Fruit fly (Drosophila melanogaster) whole organism, embryonic: Measurements from ENCODE around the gene Edg91.

ENCODE experiments used
- Abd-B ChIP-seq: fragments of 200-800 bp; sonication (Bioruptor generic); optimal IDR thresholded peaks from 2 replicates; lab custom pipeline; 2018; ENCODE audit warnings: missing biosample characterization, mild to moderate bottlenecking, missing genetic modification characterization, moderate library complexity
- CG10979 ChIP-seq: fragments of 200-800 bp; sonication (Bioruptor generic); optimal IDR thresholded peaks from 2 replicates; lab custom pipeline; 2018; ENCODE audit warnings: missing biosample characterization, mild to moderate bottlenecking, missing genetic modification characterization, moderate library complexity
- CG12219 ChIP-seq: fragments of 200-800 bp; sonication (Bioruptor generic); optimal IDR thresholded peaks from 3 replicates; lab custom pipeline; 2018; ENCODE audit warnings: missing biosample characterization, mild to moderate bottlenecking, missing genetic modification characterization
- CG13894 ChIP-seq: fragments of 200-800 bp; sonication (Bioruptor generic); optimal IDR thresholded peaks from 3 replicates; lab custom pipeline; 2018; ENCODE audit warnings: missing biosample characterization, mild to moderate bottlenecking, missing genetic modification characterization, moderate library complexity
- CG14441 ChIP-seq: fragments of 200-800 bp; sonication (Bioruptor generic); IDR thresholded peaks from 2 replicates; pipeline ENCODE4 v1.3.6; 2022; ENCODE audit warnings: missing biosample characterization, missing genetic modification characterization
- CG17829 ChIP-seq: fragments of 200-800 bp; optimal IDR thresholded peaks from 2 replicates; lab custom pipeline; 2019; ENCODE audit warnings: missing biosample characterization, mild to moderate bottlenecking, missing genetic modification characterization, moderate library complexity
- CG17912 ChIP-seq: fragments of 200-800 bp; sonication (Bioruptor generic); optimal IDR thresholded peaks from 2 replicates; lab custom pipeline; 2018; ENCODE audit warnings: missing biosample characterization, mild to moderate bottlenecking, missing genetic modification characterization
- CG1832 ChIP-seq: fragments of 200-800 bp; sonication (Bioruptor generic); optimal IDR thresholded peaks from 2 replicates; lab custom pipeline; 2017; ENCODE audit warnings: missing biosample characterization, mild to moderate bottlenecking, missing genetic modification characterization, inconsistent platforms
- CG18599 ChIP-seq: fragments of 200-800 bp; sonication (Bioruptor generic); optimal IDR thresholded peaks from 3 replicates; lab custom pipeline; 2017; ENCODE audit warnings: missing biosample characterization, missing genetic modification characterization, mild to moderate bottlenecking, moderate library complexity, missing genetic modification reagents
- CG2712 ChIP-seq: fragments of 200-800 bp; optimal IDR thresholded peaks from 3 replicates; lab custom pipeline; 2019; ENCODE audit warnings: missing biosample characterization, mild to moderate bottlenecking, missing genetic modification characterization, moderate library complexity
- CG3065 ChIP-seq: fragments of 200-800 bp; sonication (Bioruptor generic); optimal IDR thresholded peaks from 2 replicates; lab custom pipeline; 2016; ENCODE audit warnings: missing biosample characterization, missing genetic modification characterization
- CG4282 ChIP-seq: fragments of 200-800 bp; sonication (Bioruptor generic); optimal IDR thresholded peaks from 2 replicates; lab custom pipeline; 2016; ENCODE audit warnings: missing biosample characterization, missing genetic modification characterization
- CG4424 ChIP-seq: fragments of 200-800 bp; sonication (Bioruptor generic); optimal IDR thresholded peaks from 3 replicates; lab custom pipeline; 2016; ENCODE audit warnings: missing biosample characterization, missing genetic modification characterization
- CG4730 ChIP-seq: fragments of 200-800 bp; sonication (Bioruptor generic); IDR thresholded peaks from 2 replicates; pipeline ENCODE4 v1.3.6; 2022; ENCODE audit warnings: missing biosample characterization, missing genetic modification characterization
- CG7271 ChIP-seq: fragments of 200-800 bp; sonication (Bioruptor generic); optimal IDR thresholded peaks from 2 replicates; lab custom pipeline; 2018; ENCODE audit warnings: missing biosample characterization, mild to moderate bottlenecking, missing genetic modification characterization, moderate library complexity
- CG7372 ChIP-seq: fragments of 200-800 bp; sonication (Bioruptor generic); IDR thresholded peaks from 2 replicates; pipeline ENCODE4 v1.3.6; 2022; ENCODE audit warnings: missing biosample characterization, missing genetic modification characterization
- CG8388 ChIP-seq: fragments of 200-800 bp; sonication (Bioruptor generic); optimal IDR thresholded peaks from 2 replicates; lab custom pipeline; 2019; ENCODE audit warnings: missing biosample characterization, mild to moderate bottlenecking, missing genetic modification characterization, moderate library complexity
- Camta ChIP-seq: fragments of 200-800 bp; sonication (Bioruptor generic); optimal IDR thresholded peaks from 2 replicates; lab custom pipeline; 2016; ENCODE audit warnings: missing biosample characterization, missing genetic modification characterization
- Deaf1 ChIP-seq: fragments of 200-800 bp; optimal IDR thresholded peaks from 3 replicates; lab custom pipeline; 2019; ENCODE audit warnings: missing biosample characterization, mild to moderate bottlenecking, missing genetic modification characterization, moderate library complexity
- Dip2 ChIP-seq: fragments of 200-800 bp; sonication (Bioruptor generic); IDR thresholded peaks from 2 replicates; pipeline ENCODE4 v1.3.6; 2022; ENCODE audit warnings: missing biosample characterization, missing genetic modification characterization
- H2.0 ChIP-seq: fragments of 200-800 bp; sonication (Bioruptor generic); IDR thresholded peaks from 2 replicates; pipeline ENCODE4 v1.3.6; 2022; ENCODE audit warnings: missing biosample characterization, missing genetic modification characterization
- Med ChIP-seq: fragments of 200-800 bp; sonication (Bioruptor generic); peaks from one replicate; lab custom pipeline; 2016; ENCODE audit warnings: missing biosample characterization, missing genetic modification characterization, mild to moderate bottlenecking, inconsistent platforms, moderate library complexity
- Sox102F ChIP-seq: fragments of 200-800 bp; sonication (Bioruptor generic); optimal IDR thresholded peaks from 2 replicates; lab custom pipeline; 2018; ENCODE audit warnings: missing biosample characterization, mild to moderate bottlenecking, missing genetic modification characterization, moderate library complexity
- Xrp1 ChIP-seq: fragments of 200-800 bp; sonication (Bioruptor generic); IDR thresholded peaks from 2 replicates; pipeline ENCODE4 v1.3.6; 2022; ENCODE audit warnings: missing biosample characterization, missing genetic modification characterization
- ase ChIP-seq: fragments of 200-800 bp; sonication (Bioruptor generic); IDR thresholded peaks from 3 replicates; pipeline ENCODE4 v1.3.6; 2022; ENCODE audit warnings: missing biosample characterization, missing genetic modification characterization
- bsh ChIP-seq, 2 experiments: fragments of 200-800 bp; sonication (Bioruptor generic); optimal IDR thresholded peaks; 2 replicates each; lab custom pipeline; 2017 to 2018; ENCODE audit warnings: mild to moderate bottlenecking in 2 of 2, missing biosample characterization in 2 of 2, missing genetic modification characterization in 2 of 2, moderate library complexity in 1 of 2
- crp ChIP-seq, 2 experiments: fragments of 200-800 bp; sonication (Bioruptor generic); optimal IDR thresholded peaks; 2 replicates in 1 of 2; 3 replicates in 1 of 2; lab custom pipeline; 2017; ENCODE audit warnings: missing biosample characterization in 2 of 2, missing genetic modification characterization in 2 of 2, mild to moderate bottlenecking in 1 of 2, moderate library complexity in 1 of 2
- dati ChIP-seq: fragments of 200-800 bp; sonication (Bioruptor generic); IDR thresholded peaks from 2 replicates; pipeline ENCODE4 v1.3.6; 2022; ENCODE audit warnings: missing biosample characterization, missing genetic modification characterization
- dmrt11E ChIP-seq: fragments of 200-800 bp; sonication (Bioruptor generic); optimal IDR thresholded peaks from 3 replicates; lab custom pipeline; 2018; ENCODE audit warnings: missing biosample characterization, mild to moderate bottlenecking, missing genetic modification characterization, moderate library complexity
- dmrt99B ChIP-seq: fragments of 200-800 bp; sonication (Bioruptor generic); optimal IDR thresholded peaks from 2 replicates; lab custom pipeline; 2018; ENCODE audit warnings: missing biosample characterization, mild to moderate bottlenecking, missing genetic modification characterization, moderate library complexity
- eve ChIP-seq, 2 experiments: fragments of >200 bp; optimal IDR thresholded peaks; 2 replicates each; lab custom pipeline; 2017; ENCODE audit warnings: missing biosample characterization in 2 of 2, missing genetic modification characterization in 2 of 2
- fu2 ChIP-seq: fragments of 200-800 bp; sonication (Bioruptor generic); optimal IDR thresholded peaks from 2 replicates; lab custom pipeline; 2016; ENCODE audit warnings: missing biosample characterization, missing genetic modification characterization
- gce ChIP-seq: fragments of 200-800 bp; sonication (Bioruptor generic); IDR thresholded peaks from 3 replicates; pipeline ENCODE4 v1.3.6; 2022; ENCODE audit warnings: missing biosample characterization, missing genetic modification characterization
- gcm ChIP-seq: fragments of 200-800 bp; sonication (Bioruptor generic); optimal IDR thresholded peaks from 2 replicates; lab custom pipeline; 2019; ENCODE audit warnings: missing biosample characterization, mild to moderate bottlenecking, missing genetic modification characterization, moderate library complexity
- gcm2 ChIP-seq: fragments of 200-800 bp; sonication (Bioruptor generic); optimal IDR thresholded peaks from 2 replicates; lab custom pipeline; 2016; ENCODE audit warnings: missing biosample characterization, missing genetic modification characterization
- nom ChIP-seq: fragments of 200-800 bp; sonication (Bioruptor generic); optimal IDR thresholded peaks from 2 replicates; lab custom pipeline; 2017; ENCODE audit warnings: missing biosample characterization, missing genetic modification characterization, mild to moderate bottlenecking, moderate library complexity, missing genetic modification reagents
- pho ChIP-seq: fragments of 200-800 bp; sonication (Bioruptor generic); optimal IDR thresholded peaks from 2 replicates; lab custom pipeline; 2016; ENCODE audit warnings: missing biosample characterization, missing genetic modification characterization
- phol ChIP-seq: fragments of 200-800 bp; sonication (Bioruptor generic); optimal IDR thresholded peaks from 3 replicates; lab custom pipeline; 2018; ENCODE audit warnings: missing biosample characterization, mild to moderate bottlenecking, missing genetic modification characterization, moderate library complexity
- prd ChIP-seq, 3 experiments: fragments of >200 bp in 2 of 3; fragments of 200-800 bp in 1 of 3; sonication (Bioruptor generic) in 1 of 3; optimal IDR thresholded peaks in 2 of 3; IDR thresholded peaks in 1 of 3; 2 replicates in 2 of 3; 3 replicates in 1 of 3; pipeline versions ENCODE4 v1.3.6 to Lab custom; 2017 to 2022; ENCODE audit warnings: missing biosample characterization in 1 of 3, missing genetic modification characterization in 1 of 3
- pros ChIP-seq: fragments of 200-800 bp; sonication (Bioruptor generic); optimal IDR thresholded peaks from 3 replicates; lab custom pipeline; 2019; ENCODE audit warnings: missing biosample characterization, mild to moderate bottlenecking, missing genetic modification characterization, moderate library complexity
- salm ChIP-seq: fragments of 200-800 bp; sonication (Bioruptor generic); optimal IDR thresholded peaks from 2 replicates; lab custom pipeline; 2018; ENCODE audit warnings: missing biosample characterization, mild to moderate bottlenecking, missing genetic modification characterization
- sd ChIP-seq: fragments of 200-800 bp; sonication (Bioruptor generic); optimal IDR thresholded peaks from 3 replicates; lab custom pipeline; 2018; ENCODE audit warnings: missing biosample characterization, mild to moderate bottlenecking, missing genetic modification characterization, moderate library complexity
- sens ChIP-seq: fragments of 200-800 bp; sonication (Bioruptor generic); peaks from one replicate; lab custom pipeline; 2016; ENCODE audit warnings: missing biosample characterization, missing genetic modification characterization
- sens-2 ChIP-seq: fragments of 200-800 bp; sonication (Bioruptor generic); IDR thresholded peaks from 2 replicates; pipeline ENCODE4 v1.3.6; 2022; ENCODE audit warnings: missing biosample characterization, missing genetic modification characterization
- tin ChIP-seq: fragments of 200-800 bp; sonication (Bioruptor generic); optimal IDR thresholded peaks from 3 replicates; lab custom pipeline; 2016; ENCODE audit warnings: missing biosample characterization, missing genetic modification characterization

The Edg91 gene

dm6 chr3R:17564837-17565236 is 46.5 kb downstream of the Edg91 start (continued):
- TF ChIP-seq sens (GFP tag; lab: Kevin White, UChicago) (peak; percentile 76), pros (GFP tag; lab: Kevin White, UChicago) (no peak), phol (tag; lab: Kevin White, UChicago) (peak; percentile 14), dati (GFP tag; lab: Robert Waterston, UW) (no peak), H2.0 (no peak), pho (GFP tag; lab: Kevin White, UChicago) (no peak), CG18599 (no peak), CG14441 (GFP tag; lab: Robert Waterston, UW) (no peak), CG4424 (GFP tag; lab: Kevin White, UChicago) (peak; percentile 13), dmrt11E (tag; lab: Kevin White, UChicago) (peak; percentile 44), ase (GFP tag; lab: Robert Waterston, UW) (no peak), gcm (GFP tag; lab: Kevin White, UChicago) (no peak), Med (GFP tag; lab: Kevin White, UChicago) (no peak), CG2712 (tag; lab: Kevin White, UChicago) (peak; percentile 52), gce (GFP tag; lab: Robert Waterston, UW) (no peak), Dip2 (GFP tag; lab: Robert Waterston, UW) (no peak), Deaf1 (no peak), salm (tag; lab: Kevin White, UChicago) (no peak), Camta (GFP tag; lab: Kevin White, UChicago) (no peak), prd (optimal IDR thresholded peaks at IDR 0.05; lab: Kevin White, UChicago) (no peak), prd (GFP tag; IDR thresholded peaks at IDR 0.05; lab: Robert Waterston, UW) (peak; percentile 49; the same call in 1 of the 3 replicates), CG10979 (tag; lab: Kevin White, UChicago) (peak; percentile 42), CG8388 (GFP tag; lab: Kevin White, UChicago) (no peak), crp (GFP tag; optimal IDR thresholded peaks at IDR 0.05; lab: Kevin White, UChicago) (no peak), CG4282 (GFP tag; lab: Kevin White, UChicago) (no peak), CG17912 (GFP tag; lab: Kevin White, UChicago) (no peak), Xrp1 (peak; percentile 49; the same call in 1 of the 2 replicates), nom (GFP tag; lab: Kevin White, UChicago) (no peak), sens-2 (GFP tag; lab: Robert Waterston, UW) (no peak), tin (GFP tag; lab: Kevin White, UChicago) (no peak), CG17829 (peak; percentile 26)

- TF ChIP-seq dmrt11E (tag; lab: Kevin White, UChicago) (peak; percentile 35), CG12219 (no peak), CG4730 (GFP tag; lab: Robert Waterston, UW) (no peak), sd (no peak), CG3065 (GFP tag; lab: Kevin White, UChicago) (no peak), CG7271 (tag; lab: Kevin White, UChicago) (no peak), Sox102F (GFP tag; lab: Kevin White, UChicago) (peak; percentile 41), CG13894 (no peak), fu2 (GFP tag; lab: Kevin White, UChicago) (no peak), CG1832 (no peak), bsh (GFP tag; optimal IDR thresholded peaks at IDR 0.05; lab: Kevin White, UChicago) (peak in 1 of 2 experiments; percentile 27), eve (GFP tag; optimal IDR thresholded peaks at IDR 0.05; lab: Kevin White, UChicago) (no peak), dmrt99B (tag; lab: Kevin White, UChicago) (no peak), gcm2 (GFP tag; lab: Kevin White, UChicago) (no peak), CG7372 (no peak), Abd-B (GFP tag; lab: Kevin White, UChicago) (peak; percentile 4)
Observed at dm6 chr3R:17561175-17561574, 50.1 kb downstream of the Edg91 start.
